Worm (Caenorhabditis elegans) whole organism, dauer: ENCODE results near the gene C34E7.3.

Experiments used
- unc-62 ChIP-seq: sonication (generic microtip); optimal IDR thresholded peaks from 2 replicates; lab custom pipeline; 2017; ENCODE audit warnings: missing biosample characterization, missing genetic modification reagents, missing genetic modification characterization

The C34E7.3 gene

DNA sequence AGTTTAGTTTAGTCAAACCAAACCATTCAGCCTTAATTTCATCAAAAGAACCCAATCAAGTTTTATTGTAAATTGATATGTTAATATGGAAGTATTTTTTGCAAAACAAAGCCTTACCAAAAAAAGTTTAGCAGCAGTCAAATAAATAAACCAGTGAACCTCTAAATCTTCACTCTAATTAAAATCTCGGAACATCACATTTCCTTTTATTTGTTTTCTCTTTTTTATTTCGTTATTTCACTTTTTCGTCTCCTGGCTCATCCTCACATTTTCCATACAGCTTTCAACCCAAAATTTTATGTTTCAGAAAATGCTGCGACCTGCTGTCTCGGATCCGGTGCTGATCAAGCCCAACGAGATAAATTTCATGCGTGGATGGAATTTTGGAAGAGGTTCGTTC, at the start of gene C34E7.3:
TSS of gene C34E7.3 (plus strand) at position 301 of the 400 bp plus-strand sequence.
- no peak for TF ChIP-seq unc-62 (GFP tag; lab: Kevin White, UChicago)

DNA sequence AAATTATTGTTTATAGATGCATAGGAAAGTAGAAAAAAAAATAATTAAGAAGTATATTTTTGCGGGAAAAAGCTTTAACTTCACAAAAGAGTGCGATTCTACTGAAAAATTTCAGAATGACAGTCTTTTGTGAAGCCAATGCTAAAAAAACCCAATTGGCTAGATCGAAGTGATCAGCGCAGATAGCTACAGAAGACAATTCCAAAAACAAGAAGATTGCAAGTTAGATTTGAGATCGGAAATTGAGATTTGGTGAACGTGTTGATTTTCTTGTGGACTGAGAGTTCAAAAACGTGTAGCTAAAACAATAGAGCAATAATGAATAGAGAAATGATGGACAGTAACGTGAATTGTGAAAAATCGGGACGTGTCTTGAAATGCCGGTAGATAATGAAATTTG, 48.9 kb upstream of the C34E7.3 start:
- TF ChIP-seq unc-62 (GFP tag; lab: Kevin White, UChicago), result no peak

DNA sequence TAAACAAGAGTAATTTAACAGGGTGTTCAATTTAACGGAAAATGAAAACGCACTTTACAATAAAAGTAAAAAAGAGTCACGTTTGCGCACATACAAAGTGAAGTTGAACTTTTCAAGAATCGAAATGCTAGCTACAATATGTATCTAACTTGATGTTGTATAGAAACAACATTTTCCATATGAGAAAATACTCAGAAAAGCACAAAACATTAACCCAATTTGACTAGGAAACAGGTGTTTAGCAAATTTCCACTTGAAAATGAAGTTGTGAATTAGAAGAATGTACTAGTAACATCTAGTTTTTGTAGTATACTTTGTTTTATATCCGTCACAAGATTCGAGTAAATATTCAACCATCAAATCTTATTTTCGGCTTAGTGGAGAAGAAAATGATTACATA, 45.2 kb upstream of the C34E7.3 start, which contains the start of gene gpc-1:
TSS of gene gpc-1 (minus strand) at position 117 of the 400 bp plus-strand sequence.
- no peak for TF ChIP-seq unc-62 (GFP tag; lab: Kevin White, UChicago)

DNA sequence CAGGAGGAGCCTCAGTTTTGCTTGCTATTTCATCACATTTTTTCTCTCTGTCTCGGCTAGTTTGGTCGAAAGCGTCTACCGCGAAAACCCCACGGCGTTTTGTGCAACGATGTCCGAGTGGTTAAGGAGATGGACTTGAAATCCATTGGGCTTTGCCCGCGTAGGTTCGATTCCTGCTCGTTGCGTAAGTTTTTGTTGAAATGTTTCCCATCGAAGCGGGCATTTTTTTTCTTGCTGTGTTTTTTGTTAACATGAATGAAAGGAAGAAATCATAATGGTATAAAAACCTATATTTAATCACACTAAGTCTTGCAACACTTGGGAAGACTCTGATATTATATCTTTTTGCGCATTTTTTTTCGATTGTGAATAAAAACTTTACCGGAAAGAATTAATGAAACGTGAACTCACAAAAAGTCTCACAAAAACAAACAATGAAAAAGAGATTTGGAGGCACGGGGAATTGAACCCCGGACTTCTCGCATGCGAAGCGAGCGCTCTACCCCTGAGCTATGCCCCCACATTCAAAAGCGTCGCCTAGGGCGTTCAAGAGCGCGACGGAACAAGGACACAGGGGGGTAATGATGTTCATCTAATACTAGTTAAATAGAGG, 40.1 kb upstream of the C34E7.3 start:
- TF ChIP-seq unc-62 (GFP tag; lab: Kevin White, UChicago), result no peak

DNA sequence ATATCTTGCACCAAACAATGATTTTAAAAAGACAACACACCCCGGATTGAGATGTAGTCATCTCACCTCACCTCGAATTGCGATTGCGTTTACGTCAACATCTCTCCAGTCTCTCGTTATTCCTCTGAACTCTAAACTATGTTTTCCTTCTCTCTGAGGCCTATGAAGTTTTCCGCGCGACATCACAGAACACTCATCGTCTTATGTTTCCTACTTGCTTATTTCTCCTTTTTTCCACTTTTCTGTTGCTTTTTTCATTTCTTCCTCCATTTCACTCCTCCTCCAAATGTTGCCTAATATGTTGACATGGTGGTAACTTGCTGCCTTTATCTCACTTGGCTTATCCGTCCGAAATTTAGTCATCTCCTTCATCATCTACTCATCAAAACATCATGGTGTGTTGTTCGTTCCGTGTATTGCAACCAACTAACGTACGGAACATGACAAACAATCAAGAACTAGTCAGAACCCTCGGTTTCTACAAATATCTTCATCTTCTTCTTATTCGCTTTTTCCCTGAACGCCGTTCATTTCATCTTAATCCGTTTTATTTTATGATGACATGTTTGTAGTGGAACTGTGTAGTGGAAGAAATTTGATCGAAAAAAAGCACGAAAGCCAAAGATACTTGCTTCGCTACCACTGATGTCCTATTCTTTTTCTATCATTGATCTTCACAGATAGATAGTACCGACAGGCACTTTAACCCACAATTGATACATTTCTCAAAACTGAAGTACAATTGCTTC, 30.7 kb upstream of the C34E7.3 start:
- TF ChIP-seq unc-62 (GFP tag; lab: Kevin White, UChicago), result no peak

DNA sequence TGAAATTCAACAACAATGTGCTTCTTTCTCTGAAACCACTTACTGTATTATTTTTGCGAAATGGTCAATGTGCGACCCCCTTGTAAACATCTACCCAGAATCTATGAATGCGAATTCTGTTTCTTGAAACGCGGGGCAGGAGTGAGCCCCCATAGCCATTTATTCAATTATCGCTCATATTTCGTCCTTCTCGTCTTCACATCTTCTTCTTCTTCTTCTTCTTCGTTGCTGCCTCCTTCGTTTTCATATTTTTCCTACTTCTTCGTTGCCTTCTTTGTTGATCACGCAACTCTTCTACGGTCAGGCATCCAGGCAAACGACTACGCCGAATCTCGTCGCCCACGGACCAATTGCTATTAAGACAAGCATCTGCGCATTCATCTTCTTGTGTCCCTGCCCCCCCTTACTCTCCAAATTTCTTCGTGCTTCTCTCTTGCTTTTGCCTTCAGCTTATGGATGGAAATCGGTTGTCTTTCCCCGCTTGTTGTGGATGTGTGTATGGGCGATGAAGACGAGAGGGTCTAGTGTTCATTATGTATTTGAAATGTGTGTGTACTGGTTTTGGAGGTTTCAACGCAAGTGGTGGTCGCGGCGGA, 27.9 kb upstream of the C34E7.3 start:
- TF ChIP-seq unc-62 (GFP tag; lab: Kevin White, UChicago), result no peak

DNA sequence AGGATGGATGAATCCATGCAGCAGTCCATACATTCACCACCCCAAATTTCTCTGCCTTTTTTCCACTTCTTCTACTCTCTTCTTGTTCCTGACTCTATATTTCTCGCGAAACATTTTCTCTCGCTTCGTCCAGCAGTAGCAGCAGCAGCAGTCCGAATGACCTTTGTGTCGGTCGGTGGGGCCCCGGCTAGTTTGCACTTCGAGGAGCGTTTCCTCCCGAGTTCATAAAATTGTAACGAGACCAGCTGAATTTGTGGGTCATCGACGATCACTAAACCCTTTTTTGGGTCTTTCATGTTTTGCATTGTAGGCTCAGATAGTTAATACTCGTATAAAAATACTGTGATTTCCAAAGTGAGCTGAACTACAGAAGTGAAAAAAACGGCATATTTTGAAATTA, 26.3 kb upstream of the C34E7.3 start:
- TF ChIP-seq unc-62 (GFP tag; lab: Kevin White, UChicago), result no peak

DNA sequence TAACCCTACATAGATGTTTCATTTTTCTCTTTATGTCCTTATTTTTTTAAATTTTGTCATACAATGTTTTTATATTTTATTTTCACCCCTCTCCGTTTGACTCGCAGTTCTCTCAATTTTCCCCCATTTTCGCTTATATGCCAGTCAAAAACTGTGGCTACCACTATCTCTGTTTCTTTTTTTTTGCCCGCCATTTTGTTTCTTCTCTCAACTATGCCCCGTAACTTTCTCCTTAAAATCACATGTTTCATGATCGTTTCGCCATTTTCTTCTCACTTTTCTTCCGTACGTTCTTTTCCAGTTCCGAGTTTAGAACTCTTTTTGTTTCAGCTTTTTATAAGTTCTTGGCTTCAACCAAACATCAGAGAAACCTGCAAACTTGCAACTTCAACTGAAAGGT, 22.6 kb upstream of the C34E7.3 start, which contains the start of gene pqn-18:
TSS of gene pqn-18 (plus strand) at position 331 of the 400 bp plus-strand sequence.
- TF ChIP-seq unc-62 (GFP tag; lab: Kevin White, UChicago), result no peak

DNA sequence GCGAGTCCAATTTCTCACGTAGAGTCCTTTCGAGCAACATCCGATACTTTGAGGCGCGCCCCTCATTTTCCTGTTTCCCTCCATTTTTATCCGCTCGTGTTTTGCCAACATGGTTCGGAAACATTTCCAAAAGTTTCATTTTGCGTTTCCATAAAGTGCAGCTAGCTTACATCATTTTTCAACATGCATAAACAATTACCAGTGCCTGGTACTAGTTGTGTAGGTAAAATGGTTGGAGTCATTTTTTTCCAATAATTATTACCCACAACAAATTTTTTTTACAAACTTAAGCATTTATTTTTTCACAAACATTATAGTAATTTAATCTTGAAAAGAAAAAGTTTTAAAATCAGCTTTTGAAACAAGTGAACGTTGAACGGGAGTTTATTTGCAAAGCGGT, 21.3 kb upstream of the C34E7.3 start:
- no peak for TF ChIP-seq unc-62 (GFP tag; lab: Kevin White, UChicago)

DNA sequence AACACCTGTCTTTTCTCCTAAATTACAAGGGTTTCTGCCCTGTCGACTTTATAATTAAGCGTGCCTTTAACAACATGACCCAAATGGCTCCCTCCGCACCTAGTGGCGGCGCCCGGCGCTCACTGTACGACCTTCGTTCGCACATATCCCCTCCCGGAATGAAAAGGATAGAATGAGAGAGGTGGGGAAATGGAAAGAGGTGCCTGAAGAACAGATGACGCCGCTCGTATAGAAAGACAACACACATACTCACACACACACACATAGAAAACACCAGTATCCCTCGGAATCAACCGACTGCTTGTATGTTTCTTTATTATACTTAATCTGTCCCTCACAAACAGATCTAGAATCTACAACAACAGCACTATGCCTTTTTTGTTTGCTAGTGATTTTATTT, 20.2 kb upstream of the C34E7.3 start:
- no peak for TF ChIP-seq unc-62 (GFP tag; lab: Kevin White, UChicago)

DNA sequence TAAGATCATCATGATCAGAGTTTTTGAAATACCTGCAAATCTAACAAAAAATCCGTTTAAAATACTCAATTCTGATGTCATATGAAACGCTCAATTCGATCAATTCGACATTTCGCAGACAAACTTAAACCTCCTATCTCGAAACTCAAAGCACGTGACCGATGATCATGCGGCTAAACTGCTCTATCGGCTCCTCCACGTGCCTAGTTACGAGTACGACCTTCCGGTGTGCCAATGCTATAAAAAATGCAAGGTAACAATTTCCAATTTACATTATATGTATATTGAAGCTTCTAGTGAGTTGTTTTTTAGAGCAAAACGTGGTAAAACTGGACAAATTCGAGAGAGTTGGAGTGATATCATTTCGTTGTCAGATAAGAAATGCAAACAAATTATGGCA, 18.8 kb upstream of the C34E7.3 start:
- no peak for TF ChIP-seq unc-62 (GFP tag; lab: Kevin White, UChicago)

DNA sequence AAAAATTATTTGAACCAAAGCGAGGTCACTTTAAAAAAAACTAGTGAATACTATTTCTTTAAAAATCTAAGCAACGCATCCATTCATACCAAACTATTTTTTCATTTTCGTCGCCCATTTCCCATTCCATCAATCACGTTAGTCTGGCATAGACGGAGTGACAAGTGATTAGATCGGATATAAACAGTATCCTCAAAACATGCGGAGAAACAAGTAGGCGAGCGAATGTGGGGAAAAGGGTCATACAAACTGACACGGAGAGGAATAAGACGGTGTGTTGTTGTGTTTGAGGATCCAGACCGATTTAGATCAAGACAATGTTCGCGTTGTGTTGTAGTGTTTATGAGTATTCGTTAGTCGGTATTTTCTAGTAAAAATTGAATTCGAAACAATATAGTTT, 17.6 kb upstream of the C34E7.3 start:
- no peak for TF ChIP-seq unc-62 (GFP tag; lab: Kevin White, UChicago)

DNA sequence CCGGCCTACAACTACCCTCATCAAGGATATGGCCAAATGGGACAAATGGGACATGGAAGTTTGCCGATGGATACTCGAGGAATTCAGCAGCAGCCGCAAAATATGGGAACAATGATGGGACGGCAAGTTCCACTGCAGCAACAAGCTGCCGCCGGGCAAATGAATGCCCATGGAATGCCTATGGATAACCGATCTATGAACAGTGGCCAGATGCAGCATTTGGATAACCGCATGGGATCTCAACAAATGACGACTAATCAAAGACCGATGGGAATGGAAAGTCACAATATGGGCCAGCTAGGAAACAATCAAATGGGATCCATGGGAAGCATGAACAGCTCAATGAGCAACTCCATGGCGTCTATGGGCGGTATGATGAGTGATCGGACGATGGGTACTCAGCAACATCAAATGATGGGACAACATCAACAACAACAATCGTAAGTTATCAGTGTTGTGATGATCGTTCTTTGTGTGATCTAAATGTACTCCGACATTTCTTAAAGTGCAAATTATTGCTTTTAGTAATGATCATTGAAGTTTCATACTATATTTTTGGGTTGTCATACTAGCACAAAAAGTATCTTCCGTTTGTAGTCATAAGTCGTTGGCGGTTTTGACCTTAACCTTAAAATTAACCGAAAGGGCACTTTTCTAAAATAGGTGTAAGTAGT, 16.5 kb upstream of the C34E7.3 start:
- TF ChIP-seq unc-62 (GFP tag; lab: Kevin White, UChicago), result no peak

DNA sequence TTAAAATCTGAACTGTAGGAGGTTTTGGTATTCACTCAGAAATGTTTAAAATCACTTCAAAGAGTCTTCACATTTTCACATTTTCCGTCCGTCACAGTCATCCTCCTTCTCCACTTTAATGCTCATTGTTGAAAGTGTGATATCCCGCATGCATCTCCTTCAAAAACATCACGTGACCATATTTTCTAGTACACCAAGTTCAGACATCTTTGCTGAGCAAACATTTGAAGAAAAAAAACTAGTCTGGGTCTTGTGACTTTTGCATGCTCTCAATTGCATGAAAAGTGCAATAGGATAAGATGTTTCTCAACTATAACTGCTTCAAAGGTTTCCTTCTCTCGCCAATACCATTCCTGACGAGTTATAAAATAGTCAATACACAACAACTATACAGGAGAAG, 15.9 kb upstream of the C34E7.3 start:
- TF ChIP-seq unc-62 (GFP tag; lab: Kevin White, UChicago), result no peak

DNA sequence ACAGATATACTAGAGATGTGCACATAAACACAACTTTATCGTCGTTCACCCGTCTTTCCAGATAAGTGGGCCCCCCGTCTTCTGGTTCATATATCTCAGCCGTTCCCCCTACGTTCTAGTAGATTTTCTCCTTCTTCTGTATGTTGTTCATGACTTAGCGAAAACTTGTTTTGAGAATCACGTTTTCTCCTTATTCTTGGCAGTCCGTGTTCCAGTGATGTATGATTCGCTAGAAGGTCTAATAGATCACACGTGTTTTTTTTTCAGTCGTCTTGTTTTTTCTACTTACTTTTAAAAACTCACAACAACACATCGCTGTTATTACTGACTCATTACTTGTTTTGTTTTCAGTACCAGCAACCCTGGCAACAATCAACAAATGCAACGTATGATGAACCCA, 15.0 kb upstream of the C34E7.3 start:
- TF ChIP-seq unc-62 (GFP tag; lab: Kevin White, UChicago), result no peak

DNA sequence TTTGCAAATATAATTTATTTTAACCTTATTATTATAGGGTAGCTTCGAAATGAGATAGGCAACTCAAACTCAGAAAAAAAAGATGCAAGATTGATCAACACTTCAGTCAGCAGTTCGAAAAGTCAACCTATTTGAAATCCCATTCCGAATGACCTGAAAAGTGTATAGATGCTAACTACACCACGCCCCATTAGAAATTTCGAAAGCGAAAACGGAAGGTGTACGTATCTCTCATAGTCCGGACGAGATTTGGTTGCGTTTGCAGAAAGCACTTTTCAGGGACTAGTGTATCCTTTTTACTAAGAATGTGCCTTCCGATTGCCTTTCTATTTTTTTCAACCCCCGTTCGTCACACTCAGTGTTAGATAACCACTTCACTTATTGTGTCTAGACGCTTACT, 14.4 kb upstream of the C34E7.3 start:
- no peak for TF ChIP-seq unc-62 (GFP tag; lab: Kevin White, UChicago)
